Fruit fly (Drosophila melanogaster) whole organism, adult: Measurements from ENCODE around the gene CG45061.

Experiments
- CG12768 ChIP-seq: fragments of 200-800 bp; sonication (Bioruptor generic); optimal IDR thresholded peaks from 2 replicates; lab custom pipeline; 2017; ENCODE audit warnings: missing biosample characterization, missing genetic modification characterization, mild to moderate bottlenecking, moderate library complexity, missing genetic modification reagents
- CG14711 ChIP-seq: fragments of 200-800 bp; sonication (Bioruptor generic); optimal IDR thresholded peaks from 2 replicates; lab custom pipeline; 2018; ENCODE audit warnings: missing biosample characterization, mild to moderate bottlenecking, missing genetic modification characterization, moderate library complexity
- CG5204 ChIP-seq: fragments of 200-800 bp; sonication (Bioruptor generic); optimal IDR thresholded peaks from 2 replicates; lab custom pipeline; 2016; ENCODE audit warnings: missing biosample characterization, missing genetic modification characterization
- CG7101 ChIP-seq: fragments of 200-800 bp; sonication (Bioruptor generic); optimal IDR thresholded peaks from 2 replicates; lab custom pipeline; 2018; ENCODE audit warnings: missing biosample characterization, mild to moderate bottlenecking, missing genetic modification characterization, moderate library complexity
- Hr96 ChIP-seq: fragments of 200-800 bp; sonication (Bioruptor generic); optimal IDR thresholded peaks from 2 replicates; lab custom pipeline; 2016; ENCODE audit warnings: missing biosample characterization, missing genetic modification characterization
- Mnt ChIP-seq: fragments of 200-800 bp; sonication (Bioruptor generic); optimal IDR thresholded peaks from 2 replicates; lab custom pipeline; 2016; ENCODE audit warnings: missing biosample characterization, mild to moderate bottlenecking, missing genetic modification characterization
- cnc ChIP-seq, 2 experiments: fragments of >200 bp; optimal IDR thresholded peaks; 2 replicates each; lab custom pipeline; 2017
- kay ChIP-seq: fragments of 200-800 bp; sonication (Bioruptor generic); peaks from one replicate; lab custom pipeline; 2016; ENCODE audit warnings: missing biosample characterization, missing genetic modification characterization, borderline replicate concordance

DNA sequence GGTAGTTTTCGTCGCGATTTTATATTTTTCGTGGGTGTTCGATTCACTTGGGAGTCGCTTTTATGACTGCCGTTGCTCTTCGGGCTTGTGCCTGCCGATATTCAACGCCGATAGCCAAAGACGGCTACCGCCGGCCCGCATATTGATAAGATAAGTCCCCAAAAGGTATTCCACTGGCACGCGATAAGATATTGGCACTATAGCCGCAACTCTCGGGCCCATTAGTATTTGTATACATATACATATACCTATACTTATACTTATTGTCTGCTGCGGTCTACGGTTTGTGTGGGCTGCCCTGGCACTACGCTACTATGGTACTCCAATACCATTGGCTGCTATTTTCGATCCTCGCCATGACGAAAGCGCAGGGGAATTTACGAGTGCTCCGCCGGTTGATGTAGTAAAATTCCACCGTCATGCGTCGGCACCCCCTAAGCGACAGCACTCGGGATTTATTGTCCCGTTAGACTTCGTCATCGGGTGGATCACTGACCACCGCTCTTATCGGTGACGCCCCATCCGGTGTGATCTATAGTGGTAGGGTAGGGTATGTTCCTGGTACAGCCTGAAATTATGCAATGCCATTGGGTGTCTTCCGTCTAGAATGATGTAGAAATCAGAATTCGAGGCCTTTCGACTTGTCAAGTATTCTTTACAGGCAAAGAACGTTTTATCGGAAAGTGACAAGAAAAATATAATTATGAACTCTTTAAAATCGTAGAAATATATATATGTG lies 2.8 kb downstream of the CG45061 start, which contains the start of gene CG45060:
- TF ChIP-seq Hr96 (GFP tag; lab: Kevin White, UChicago) (no peak), CG7101 (tag; lab: Kevin White, UChicago) (no peak), kay (GFP tag; lab: Kevin White, UChicago) (no peak), CG14711 (tag; lab: Kevin White, UChicago) (no peak), cnc (optimal IDR thresholded peaks at IDR 0.05; lab: Kevin White, UChicago) (no peak), CG12768 (GFP tag; lab: Kevin White, UChicago) (no peak), Mnt (peak; percentile 8), CG5204 (GFP tag; lab: Kevin White, UChicago) (no peak)
